Fruit fly (Drosophila melanogaster) whole organism, embryonic: ENCODE data around the gene CG11698.

Experiments used
- Abd-B ChIP-seq: fragments of 200-800 bp; sonication (Bioruptor generic); optimal IDR thresholded peaks from 2 replicates; lab custom pipeline; 2018; ENCODE audit warnings: missing biosample characterization, mild to moderate bottlenecking, missing genetic modification characterization, moderate library complexity
- Antp ChIP-seq: fragments of 200-800 bp; sonication (Bioruptor generic); optimal IDR thresholded peaks from 3 replicates; lab custom pipeline; 2016; ENCODE audit warnings: missing biosample characterization, missing genetic modification characterization
- Atf6 ChIP-seq: fragments of 200-800 bp; sonication (Bioruptor generic); IDR thresholded peaks from 2 replicates; pipeline ENCODE4 v1.3.6; 2022; ENCODE audit warnings: missing biosample characterization, missing genetic modification characterization
- B-H1 ChIP-seq: fragments of 200-800 bp; sonication (Bioruptor generic); IDR thresholded peaks from 3 replicates; pipeline ENCODE4 v1.3.6; 2022; ENCODE audit warnings: missing biosample characterization, missing genetic modification characterization
- CG1024 ChIP-seq: fragments of 200-800 bp; sonication (Bioruptor generic); IDR thresholded peaks from 2 replicates; pipeline ENCODE4 v1.3.6; 2022; ENCODE audit warnings: missing biosample characterization, missing genetic modification characterization
- CG11456 ChIP-seq: fragments of 200-800 bp; sonication (Bioruptor generic); IDR thresholded peaks from 3 replicates; pipeline ENCODE4 v1.3.6; 2022; ENCODE audit warnings: missing biosample characterization, missing genetic modification characterization
- CG12659 ChIP-seq: fragments of 200-800 bp; sonication (Bioruptor generic); optimal IDR thresholded peaks from 3 replicates; lab custom pipeline; 2017; ENCODE audit warnings: mild to moderate bottlenecking, missing biosample characterization, missing genetic modification reagents, missing genetic modification characterization
- CG12744 ChIP-seq: fragments of 200-800 bp; sonication (Bioruptor generic); optimal IDR thresholded peaks from 2 replicates; lab custom pipeline; 2016; ENCODE audit warnings: missing biosample characterization, missing genetic modification characterization
- CG14441 ChIP-seq: fragments of 200-800 bp; sonication (Bioruptor generic); IDR thresholded peaks from 2 replicates; pipeline ENCODE4 v1.3.6; 2022; ENCODE audit warnings: missing biosample characterization, missing genetic modification characterization
- CG14965 ChIP-seq: fragments of 200-800 bp; sonication (Bioruptor generic); optimal IDR thresholded peaks from 2 replicates; lab custom pipeline; 2016; ENCODE audit warnings: missing biosample characterization, missing genetic modification characterization, borderline replicate concordance
- CG15601 ChIP-seq: fragments of 200-800 bp; sonication (Bioruptor generic); optimal IDR thresholded peaks from 3 replicates; lab custom pipeline; 2019; ENCODE audit warnings: missing biosample characterization, mild to moderate bottlenecking, missing genetic modification characterization, moderate library complexity
- CG16779 ChIP-seq: fragments of 200-800 bp; sonication (Bioruptor generic); IDR thresholded peaks from 2 replicates; pipeline ENCODE4 v1.3.6; 2022; ENCODE audit warnings: missing biosample characterization, missing genetic modification characterization
- CG16813 ChIP-seq: fragments of 200-800 bp; sonication (Bioruptor generic); IDR thresholded peaks from 3 replicates; pipeline ENCODE4 v1.3.6; 2022; ENCODE audit warnings: missing biosample characterization, missing genetic modification characterization; ENCODE audit not compliant: partially characterized antibody
- CG18599 ChIP-seq: fragments of 200-800 bp; sonication (Bioruptor generic); optimal IDR thresholded peaks from 3 replicates; lab custom pipeline; 2017; ENCODE audit warnings: missing biosample characterization, missing genetic modification characterization, mild to moderate bottlenecking, moderate library complexity, missing genetic modification reagents
- CG2116 ChIP-seq: fragments of 200-800 bp; sonication (Bioruptor generic); optimal IDR thresholded peaks from 3 replicates; lab custom pipeline; 2018; ENCODE audit warnings: missing biosample characterization, mild to moderate bottlenecking, missing genetic modification characterization
- CG31388 ChIP-seq: fragments of 200-800 bp; sonication (Bioruptor generic); optimal IDR thresholded peaks from 2 replicates; lab custom pipeline; 2016; ENCODE audit warnings: missing biosample characterization, missing genetic modification characterization
- CG33557 ChIP-seq: fragments of 200-800 bp; sonication (Bioruptor generic); optimal IDR thresholded peaks from 2 replicates; lab custom pipeline; 2019; ENCODE audit warnings: missing biosample characterization, mild to moderate bottlenecking, missing genetic modification characterization, moderate library complexity
- CG3838 ChIP-seq: fragments of 200-800 bp; sonication (Bioruptor generic); optimal IDR thresholded peaks from 3 replicates; lab custom pipeline; 2016; ENCODE audit warnings: missing biosample characterization, missing genetic modification characterization
- CG4404 ChIP-seq: fragments of 200-800 bp; sonication (Bioruptor generic); IDR thresholded peaks from 2 replicates; pipeline ENCODE4 v1.3.6; 2022; ENCODE audit warnings: missing biosample characterization, missing genetic modification characterization
- CG5180 ChIP-seq: fragments of 200-800 bp; sonication (Bioruptor generic); optimal IDR thresholded peaks from 3 replicates; lab custom pipeline; 2017; ENCODE audit warnings: missing biosample characterization, missing genetic modification characterization, mild to moderate bottlenecking, moderate library complexity, missing genetic modification reagents
- CG6272 ChIP-seq: fragments of 200-800 bp; sonication (Bioruptor generic); IDR thresholded peaks from 2 replicates; pipeline ENCODE4 v1.3.6; 2022; ENCODE audit warnings: missing biosample characterization, missing genetic modification characterization
- CG8281 ChIP-seq: fragments of 200-800 bp; sonication (Bioruptor generic); optimal IDR thresholded peaks from 2 replicates; lab custom pipeline; 2018; ENCODE audit warnings: missing biosample characterization, mild to moderate bottlenecking, missing genetic modification characterization, moderate library complexity
- CG9797 ChIP-seq: fragments of 200-800 bp; sonication (Bioruptor generic); optimal IDR thresholded peaks from 3 replicates; lab custom pipeline; 2018; ENCODE audit warnings: missing biosample characterization, mild to moderate bottlenecking, missing genetic modification characterization
- Deaf1 ChIP-seq: fragments of 200-800 bp; optimal IDR thresholded peaks from 3 replicates; lab custom pipeline; 2019; ENCODE audit warnings: missing biosample characterization, mild to moderate bottlenecking, missing genetic modification characterization, moderate library complexity
- Gug ChIP-seq: fragments of 200-800 bp; sonication (Bioruptor generic); IDR thresholded peaks from 4 replicates; pipeline ENCODE4 v1.3.6; 2022; ENCODE audit warnings: missing biosample characterization, missing genetic modification characterization
- Hmx ChIP-seq: fragments of 200-800 bp; sonication (Bioruptor generic); optimal IDR thresholded peaks from 2 replicates; lab custom pipeline; 2016; ENCODE audit warnings: missing biosample characterization, missing genetic modification characterization
- Max ChIP-seq: fragments of 200-800 bp; sonication (Bioruptor generic); optimal IDR thresholded peaks from 2 replicates; lab custom pipeline; 2016; ENCODE audit warnings: missing biosample characterization, mild to moderate bottlenecking, missing genetic modification characterization
- Mrtf ChIP-seq: fragments of 200-800 bp; sonication (Bioruptor generic); IDR thresholded peaks from 3 replicates; pipeline ENCODE4 v1.3.6; 2022; ENCODE audit warnings: missing biosample characterization, missing genetic modification characterization
- Poxn ChIP-seq: fragments of 200-800 bp; sonication (Bioruptor generic); IDR thresholded peaks from 2 replicates; pipeline ENCODE4 v1.3.6; 2022; ENCODE audit warnings: missing biosample characterization, missing genetic modification characterization
- Rx ChIP-seq: fragments of 200-800 bp; sonication (Bioruptor generic); IDR thresholded peaks from 2 replicates; pipeline ENCODE4 v1.3.6; 2022; ENCODE audit warnings: missing biosample characterization, missing genetic modification characterization
- Side ChIP-seq: fragments of 200-800 bp; sonication (Bioruptor generic); optimal IDR thresholded peaks from 2 replicates; lab custom pipeline; 2016; ENCODE audit warnings: missing biosample characterization, missing genetic modification characterization
- Ssrp ChIP-seq: fragments of 200-800 bp; sonication (Bioruptor generic); optimal IDR thresholded peaks from 2 replicates; lab custom pipeline; 2018; ENCODE audit warnings: missing biosample characterization, mild to moderate bottlenecking, missing genetic modification characterization, moderate library complexity
- abd-A ChIP-seq: fragments of 200-800 bp; sonication (Bioruptor generic); optimal IDR thresholded peaks from 3 replicates; lab custom pipeline; 2019; ENCODE audit warnings: missing biosample characterization, mild to moderate bottlenecking, missing genetic modification characterization, moderate library complexity
- chif ChIP-seq, 2 experiments: fragments of 200-800 bp; sonication (Bioruptor generic); optimal IDR thresholded peaks; 3 replicates each; lab custom pipeline; 2016; ENCODE audit warnings: missing biosample characterization in 2 of 2, missing genetic modification characterization in 2 of 2
- chn ChIP-seq: fragments of 200-800 bp; sonication (Bioruptor generic); optimal IDR thresholded peaks from 2 replicates; lab custom pipeline; 2016; ENCODE audit warnings: missing biosample characterization, missing genetic modification characterization
- cwo ChIP-seq: fragments of 200-800 bp; sonication (Bioruptor generic); optimal IDR thresholded peaks from 3 replicates; lab custom pipeline; 2017; ENCODE audit warnings: missing biosample characterization, missing genetic modification characterization, mild to moderate bottlenecking, moderate library complexity, missing genetic modification reagents
- da ChIP-seq: fragments of 200-800 bp; sonication (Bioruptor generic); optimal IDR thresholded peaks from 2 replicates; lab custom pipeline; 2016; ENCODE audit warnings: missing biosample characterization, missing genetic modification characterization
- danr ChIP-seq: fragments of 200-800 bp; sonication (Bioruptor generic); IDR thresholded peaks from 2 replicates; pipeline ENCODE4 v1.3.6; 2022; ENCODE audit warnings: missing biosample characterization, missing genetic modification characterization
- ftz-f1 ChIP-seq: fragments of 200-800 bp; sonication (Bioruptor generic); optimal IDR thresholded peaks from 2 replicates; lab custom pipeline; 2016; ENCODE audit warnings: missing biosample characterization, missing genetic modification characterization
- h ChIP-seq: fragments of >200 bp; optimal IDR thresholded peaks from 2 replicates; lab custom pipeline; 2017
- jumu ChIP-seq: fragments of 200-800 bp; sonication (Bioruptor generic); optimal IDR thresholded peaks from 3 replicates; lab custom pipeline; 2016; ENCODE audit warnings: missing biosample characterization, missing genetic modification characterization
- lab ChIP-seq: fragments of 200-800 bp; sonication (Bioruptor generic); optimal IDR thresholded peaks from 3 replicates; lab custom pipeline; 2017; ENCODE audit warnings: missing biosample characterization, missing genetic modification characterization, mild to moderate bottlenecking, moderate library complexity, missing genetic modification reagents
- lilli ChIP-seq: fragments of 200-800 bp; sonication (Bioruptor generic); optimal IDR thresholded peaks from 3 replicates; lab custom pipeline; 2016; ENCODE audit warnings: missing biosample characterization, missing genetic modification characterization
- nerfin-2 ChIP-seq: fragments of 200-800 bp; sonication (Bioruptor generic); IDR thresholded peaks from 2 replicates; pipeline ENCODE4 v1.3.6; 2022; ENCODE audit warnings: missing biosample characterization, missing genetic modification characterization; ENCODE audit not compliant: partially characterized antibody
- org-1 ChIP-seq: fragments of 200-800 bp; sonication (Bioruptor generic); optimal IDR thresholded peaks from 2 replicates; lab custom pipeline; 2017; ENCODE audit warnings: missing biosample characterization, missing genetic modification characterization
- psq ChIP-seq: fragments of 200-800 bp; sonication (Bioruptor generic); optimal IDR thresholded peaks from 2 replicates; lab custom pipeline; 2017; ENCODE audit warnings: missing biosample characterization, missing genetic modification characterization
- salm ChIP-seq: fragments of 200-800 bp; sonication (Bioruptor generic); optimal IDR thresholded peaks from 2 replicates; lab custom pipeline; 2018; ENCODE audit warnings: missing biosample characterization, mild to moderate bottlenecking, missing genetic modification characterization
- sc ChIP-seq, 3 experiments: fragments of >200 bp in 2 of 3; fragments of 200-800 bp in 1 of 3; sonication (Bioruptor generic) in 1 of 3; optimal IDR thresholded peaks; 2 replicates in 2 of 3; 3 replicates in 1 of 3; lab custom pipeline; 2017; ENCODE audit warnings: mild to moderate bottlenecking in 1 of 3, missing biosample characterization in 1 of 3, missing genetic modification characterization in 1 of 3, missing genetic modification reagents in 1 of 3
- tgo ChIP-seq: fragments of 200-800 bp; sonication (Bioruptor generic); IDR thresholded peaks from 3 replicates; pipeline ENCODE4 v1.3.6; 2022; ENCODE audit warnings: missing biosample characterization, missing genetic modification characterization
- tx ChIP-seq: fragments of 200-800 bp; sonication (Bioruptor generic); optimal IDR thresholded peaks from 2 replicates; lab custom pipeline; 2016; ENCODE audit warnings: missing biosample characterization, missing genetic modification characterization
- zen2 ChIP-seq: fragments of 200-800 bp; sonication (Bioruptor generic); IDR thresholded peaks from 3 replicates; pipeline ENCODE4 v1.3.6; 2022; ENCODE audit warnings: missing biosample characterization, missing genetic modification characterization; ENCODE audit not compliant: partially characterized antibody

CG11698 gene

DNA sequence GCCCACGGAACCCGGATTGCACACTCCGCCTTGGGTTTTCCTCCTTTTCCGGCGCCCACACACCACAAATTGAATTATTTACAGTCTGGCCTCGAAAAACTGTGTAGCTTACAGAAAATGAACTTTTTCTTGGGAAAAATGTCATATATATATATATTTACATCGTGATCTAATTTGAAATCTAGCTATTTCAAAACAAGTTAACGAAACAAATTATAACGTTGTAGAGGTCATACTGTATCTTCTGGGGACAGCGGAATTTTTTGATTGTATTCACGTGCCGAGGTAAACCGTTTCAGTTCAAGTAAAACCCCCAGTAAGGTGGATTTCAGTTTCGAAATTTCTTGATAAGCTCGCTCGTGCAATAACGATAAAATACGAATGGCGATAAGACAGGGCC, 42.5 kb downstream of the CG11698 start (continued):
- TF ChIP-seq da (GFP tag; lab: Kevin White, UChicago) (no peak), CG12744 (GFP tag; lab: Kevin White, UChicago) (no peak), CG6272 (no peak), salm (tag; lab: Kevin White, UChicago) (no peak), CG11456 (0 out of 3 replicates have a peak, but pooled peaks have one; percentile 56), danr (0 out of 2 replicates have a peak, but pooled peaks have one; percentile 41), CG8281 (tag; lab: Kevin White, UChicago) (no peak), abd-A (tag; lab: Kevin White, UChicago) (no peak), Antp (no peak), Atf6 (GFP tag; lab: Robert Waterston, UW) (peak; percentile 19; the same call in 1 of the 2 replicates), CG14965 (no peak), CG12659 (peak; percentile 23), Ssrp (tag; lab: Kevin White, UChicago) (peak; percentile 34), Side (GFP tag; lab: Kevin White, UChicago) (no peak), CG16779 (no peak), org-1 (GFP tag; lab: Kevin White, UChicago) (peak; percentile 11), Poxn (GFP tag; lab: Robert Waterston, UW) (0 out of 2 replicates have a peak, but pooled peaks have one; percentile 14), Deaf1 (tag; lab: Kevin White, UChicago) (no peak), CG33557 (GFP tag; lab: Kevin White, UChicago) (no peak), B-H1 (peak; percentile 31; the same call in 2 of the 3 replicates), CG3838 (GFP tag; lab: Kevin White, UChicago) (no peak), jumu (GFP tag; lab: Kevin White, UChicago) (no peak), Gug (GFP tag; lab: Robert Waterston, UW) (peak; percentile 39; the same call in 1 of the 4 replicates), zen2 (GFP tag; lab: Robert Waterston, UW) (no peak), Rx (GFP tag; lab: Robert Waterston, UW) (peak; percentile 61), CG14441 (GFP tag; lab: Robert Waterston, UW) (peak; percentile 82), tgo (GFP tag; lab: Robert Waterston, UW) (peak; percentile 73; the same call in 2 of the 3 replicates), CG1024 (GFP tag; lab: Robert Waterston, UW) (0 out of 2 replicates have a peak, but pooled peaks have one; percentile 16), chif (GFP tag; optimal IDR thresholded peaks at IDR 0.05; lab: Kevin White, UChicago) (no peak), sc (optimal IDR thresholded peaks at IDR 0.05; lab: Kevin White, UChicago) (no peak), sc (GFP tag; optimal IDR thresholded peaks at IDR 0.05; lab: Kevin White, UChicago) (no peak), lilli (GFP tag; lab: Kevin White, UChicago) (peak; percentile 38), ftz-f1 (GFP tag; lab: Kevin White, UChicago) (peak; percentile 1), Mrtf (GFP tag; lab: Robert Waterston, UW) (no peak), CG4404 (GFP tag; lab: Robert Waterston, UW) (no peak), psq (GFP tag; lab: Kevin White, UChicago) (no peak), CG18599 (GFP tag; lab: Kevin White, UChicago) (peak; percentile 67), CG16813 (no peak), Hmx (no peak), CG15601 (no peak), tx (GFP tag; lab: Kevin White, UChicago) (no peak), Max (GFP tag; lab: Kevin White, UChicago) (no peak), h (no peak), lab (GFP tag; lab: Kevin White, UChicago) (peak; percentile 74), CG5180 (GFP tag; lab: Kevin White, UChicago) (no peak), cwo (GFP tag; lab: Kevin White, UChicago) (peak; percentile 87), Abd-B (GFP tag; lab: Kevin White, UChicago) (no peak), CG31388 (no peak), CG2116 (GFP tag; lab: Kevin White, UChicago) (no peak), nerfin-2 (GFP tag; lab: Robert Waterston, UW) (no peak), CG9797 (GFP tag; lab: Kevin White, UChicago) (no peak), chn (GFP tag; lab: Kevin White, UChicago) (no peak)
